Worm (Caenorhabditis elegans) whole organism, young adult: ENCODE results near the gene K09E2.3.

Experiments used
- B0261.1 ChIP-seq: sonication (generic microtip); optimal IDR thresholded peaks from 2 replicates; lab custom pipeline; 2016; ENCODE audit warnings: mild to moderate bottlenecking, missing genetic modification characterization, moderate library complexity, missing compliant biosample characterization
- D2030.7 ChIP-seq: fragments of 200-800 bp; sonication (Bioruptor generic); IDR thresholded peaks from 2 replicates; pipeline ENCODE4 v1.3.6; 2022; ENCODE audit warnings: missing genetic modification reagents, missing genetic modification characterization, missing compliant biosample characterization
- F23B12.7 ChIP-seq: sonication (generic microtip); optimal IDR thresholded peaks from 2 replicates; lab custom pipeline; 2017; ENCODE audit warnings: missing genetic modification characterization, mild to moderate bottlenecking, missing compliant biosample characterization, antibody characterized with exemption, moderate library complexity; ENCODE audit not compliant: insufficient read depth
- F37B4.10 ChIP-seq: fragments of 200-800 bp; sonication (Bioruptor generic); IDR thresholded peaks from 2 replicates; pipeline ENCODE4 v1.3.6; 2022; ENCODE audit warnings: missing genetic modification characterization, missing compliant biosample characterization
- F57C9.4 ChIP-seq: sonication (generic microtip); optimal IDR thresholded peaks from 2 replicates; lab custom pipeline; 2017; ENCODE audit warnings: mild to moderate bottlenecking, missing genetic modification characterization, missing compliant biosample characterization
- T07F8.4 ChIP-seq: sonication (generic microtip); optimal IDR thresholded peaks from 2 replicates; lab custom pipeline; 2016; ENCODE audit warnings: mild to moderate bottlenecking, missing genetic modification characterization, moderate library complexity, missing compliant biosample characterization
- Y53G8AR.9 ChIP-seq: fragments of 200-800 bp; sonication (Bioruptor generic); conservative IDR thresholded peaks from 2 replicates; pipeline ENCODE4 v1.3.6; 2022; ENCODE audit warnings: missing genetic modification reagents, missing genetic modification characterization, missing compliant biosample characterization
- Y67H2A.10 ChIP-seq: fragments of 200-800 bp; sonication (Bioruptor generic); conservative IDR thresholded peaks from 2 replicates; pipeline ENCODE4 v1.3.6; 2022; ENCODE audit warnings: missing genetic modification reagents, missing genetic modification characterization, missing compliant biosample characterization
- ama-1 ChIP-seq, 3 experiments: fragments of 150-350 bp in 1 of 3; sonication (generic microtip) in 2 of 3; optimal IDR thresholded peaks; 2 replicates each; lab custom pipeline; 2014 to 2018; ENCODE audit warnings: missing biosample characterization in 2 of 3, missing genetic modification characterization in 2 of 3, missing genetic modification reagents in 2 of 3
- aptf-2 ChIP-seq: fragments of 200-800 bp; sonication (Bioruptor generic); conservative IDR thresholded peaks from 2 replicates; pipeline ENCODE4 v1.3.6; 2022; ENCODE audit warnings: missing genetic modification reagents, missing genetic modification characterization, missing compliant biosample characterization
- athp-1 ChIP-seq: sonication (generic microtip); optimal IDR thresholded peaks from 2 replicates; lab custom pipeline; 2017; ENCODE audit warnings: mild to moderate bottlenecking, missing genetic modification characterization, missing compliant biosample characterization
- attf-3 ChIP-seq: fragments of 200-800 bp; sonication (Bioruptor generic); conservative IDR thresholded peaks from 2 replicates; pipeline ENCODE4 v1.3.6; 2022; ENCODE audit warnings: missing genetic modification reagents, missing genetic modification characterization, missing compliant biosample characterization
- attf-6 ChIP-seq: fragments of 200-800 bp; sonication (Bioruptor generic); IDR thresholded peaks from 2 replicates; pipeline ENCODE4 v1.3.6; 2022; ENCODE audit warnings: missing genetic modification reagents, missing genetic modification characterization, missing compliant biosample characterization
- bed-2 ChIP-seq: fragments of 200-800 bp; sonication (Bioruptor generic); IDR thresholded peaks from 2 replicates; pipeline ENCODE4 v1.3.6; 2022; ENCODE audit warnings: missing genetic modification reagents, missing genetic modification characterization, missing compliant biosample characterization
- ceh-27 ChIP-seq: fragments of 200-800 bp; sonication (Bioruptor generic); optimal IDR thresholded peaks from 2 replicates; lab custom pipeline; 2018; ENCODE audit warnings: mild to moderate bottlenecking, missing genetic modification characterization, moderate library complexity, missing compliant biosample characterization
- hlh-12 ChIP-seq: sonication (generic microtip); optimal IDR thresholded peaks from 2 replicates; lab custom pipeline; 2016; ENCODE audit warnings: missing genetic modification characterization, missing compliant biosample characterization
- hlh-26 ChIP-seq: fragments of 200-800 bp; sonication (Bioruptor generic); conservative IDR thresholded peaks from 2 replicates; pipeline ENCODE4 v1.3.6; 2022; ENCODE audit warnings: missing genetic modification reagents, missing genetic modification characterization, missing compliant biosample characterization
- madf-10 ChIP-seq: sonication (generic microtip); optimal IDR thresholded peaks from 2 replicates; lab custom pipeline; 2016; ENCODE audit warnings: mild to moderate bottlenecking, missing genetic modification characterization, missing compliant biosample characterization
- madf-3 ChIP-seq: fragments of 200-800 bp; sonication (Bioruptor generic); IDR thresholded peaks from 2 replicates; pipeline ENCODE4 v1.3.6; 2022; ENCODE audit warnings: missing genetic modification reagents, missing genetic modification characterization, missing compliant biosample characterization
- madf-6 ChIP-seq: fragments of 200-800 bp; sonication (Bioruptor generic); IDR thresholded peaks from 2 replicates; pipeline ENCODE4 v1.3.6; 2022; ENCODE audit warnings: missing genetic modification reagents, missing genetic modification characterization, missing compliant biosample characterization
- madf-8 ChIP-seq: fragments of 200-800 bp; sonication (Bioruptor generic); conservative IDR thresholded peaks from 2 replicates; pipeline ENCODE4 v1.3.6; 2022; ENCODE audit warnings: missing genetic modification reagents, missing genetic modification characterization, missing compliant biosample characterization
- mcd-1 ChIP-seq: fragments of 200-800 bp; sonication (Bioruptor generic); IDR thresholded peaks from 2 replicates; pipeline ENCODE4 v1.3.6; 2022; ENCODE audit warnings: missing genetic modification reagents, missing genetic modification characterization, missing compliant biosample characterization
- mes-4 ChIP-seq: sonication (generic microtip); optimal IDR thresholded peaks from 2 replicates; lab custom pipeline; 2016; ENCODE audit warnings: missing genotype, missing genetic modification characterization, missing compliant biosample characterization
- mxl-1 ChIP-seq: sonication (generic microtip); optimal IDR thresholded peaks from 2 replicates; lab custom pipeline; 2016; ENCODE audit warnings: missing genetic modification characterization, missing compliant biosample characterization
- pbrm-1 ChIP-seq: fragments of 200-800 bp; sonication (Bioruptor generic); IDR thresholded peaks from 2 replicates; pipeline ENCODE4 v1.3.6; 2022; ENCODE audit warnings: missing genetic modification reagents, missing genetic modification characterization, missing compliant biosample characterization
- rpc-1 ChIP-seq, 2 experiments: fragments of 150-350 bp in 1 of 2; sonication (generic microtip) in 1 of 2; optimal IDR thresholded peaks; 2 replicates each; lab custom pipeline; 2014 to 2018; ENCODE audit warnings: missing biosample characterization in 1 of 2, missing genetic modification characterization in 1 of 2, missing genetic modification reagents in 1 of 2, missing genotype in 1 of 2
- sea-2 ChIP-seq: fragments of 200-800 bp; sonication (Bioruptor generic); IDR thresholded peaks from 2 replicates; pipeline ENCODE4 v1.3.6; 2022; ENCODE audit warnings: missing genetic modification characterization, missing compliant biosample characterization
- snpc-1.1 ChIP-seq: sonication (generic microtip); optimal IDR thresholded peaks from 2 replicates; lab custom pipeline; 2017; ENCODE audit warnings: missing genetic modification characterization, mild to moderate bottlenecking, missing compliant biosample characterization, antibody characterized with exemption, moderate library complexity, missing genotype, missing genetic modification reagents; ENCODE audit not compliant: insufficient read depth
- snpc-3.4 ChIP-seq: sonication (generic microtip); optimal IDR thresholded peaks from 2 replicates; lab custom pipeline; 2017; ENCODE audit warnings: missing genetic modification characterization, mild to moderate bottlenecking, missing compliant biosample characterization, antibody characterized with exemption, moderate library complexity, missing genotype, missing genetic modification reagents
- snpc-4 ChIP-seq, 5 experiments: fragments of 150-350 bp in 1 of 5; sonication (generic microtip) in 4 of 5; optimal IDR thresholded peaks; 2 replicates each; lab custom pipeline; 2014 to 2018; ENCODE audit warnings: missing genetic modification characterization in 5 of 5, missing biosample characterization in 3 of 5, antibody characterized with exemption in 2 of 5, mild to moderate bottlenecking in 2 of 5, missing compliant biosample characterization in 2 of 5, missing genotype in 2 of 5, moderate library complexity in 2 of 5, missing genetic modification reagents in 1 of 5
- tbx-9 ChIP-seq: sonication (generic microtip); optimal IDR thresholded peaks from 2 replicates; lab custom pipeline; 2016; ENCODE audit warnings: borderline replicate concordance, missing genetic modification characterization, inconsistent platforms, missing compliant biosample characterization
- tlf-1 ChIP-seq: fragments of 200-800 bp; sonication (Bioruptor generic); optimal IDR thresholded peaks from 2 replicates; lab custom pipeline; 2018; ENCODE audit warnings: mild to moderate bottlenecking, missing genetic modification characterization, missing compliant biosample characterization

K09E2.3 gene

ce11 chrX:8677873-8678272, 5.0 kb downstream of the K09E2.3 start:
- TF ChIP-seq hlh-26 (GFP tag; lab: Robert Waterston, UW), result no peak
- TF ChIP-seq Y53G8AR.9 (GFP tag; lab: Robert Waterston, UW), result no peak
- TF ChIP-seq attf-6 (GFP tag; lab: Robert Waterston, UW), result no peak
- TF ChIP-seq madf-3 (GFP tag; lab: Robert Waterston, UW), result no peak
- no peak for TF ChIP-seq D2030.7 (GFP tag; lab: Robert Waterston, UW)
- no peak for TF ChIP-seq Y67H2A.10 (GFP tag; lab: Robert Waterston, UW)
- TF ChIP-seq F57C9.4 (tag; lab: Kevin White, UChicago), result no peak
- no peak for TF ChIP-seq B0261.1 (tag; lab: Kevin White, UChicago)
- TF ChIP-seq ama-1 (optimal IDR thresholded peaks at IDR 0.05; lab: Kevin White, UChicago), result no peak
- TF ChIP-seq ama-1 (GFP tag; optimal IDR thresholded peaks at IDR 0.05; lab: Kevin White, UChicago), result no peak
- no peak for TF ChIP-seq tbx-9 (tag; lab: Kevin White, UChicago)

DNA sequence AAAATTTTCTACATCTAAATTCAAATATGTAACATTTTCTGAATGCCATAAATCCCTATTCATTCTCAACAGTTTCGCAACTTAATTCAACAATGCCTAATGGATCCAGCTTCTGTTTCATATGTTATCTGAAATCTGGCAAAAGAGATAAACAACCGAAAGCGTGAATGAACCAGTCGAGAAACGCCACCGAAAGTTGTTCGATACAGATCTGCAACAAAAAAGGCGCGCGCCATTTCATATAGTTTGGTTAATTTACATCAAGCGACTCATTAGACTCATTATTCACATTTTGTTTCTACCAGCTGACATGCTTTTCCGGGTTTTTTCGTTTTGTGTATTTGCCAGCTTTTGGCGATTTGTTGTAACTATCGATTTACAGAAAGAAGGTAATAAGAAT, 8.7 kb downstream of the K09E2.3 start, which contains the start of gene K09E2.1:
Gene K09E2.1 (plus strand): TSS at position 301 of the 400 bp plus-strand sequence.
- no peak for TF ChIP-seq F23B12.7 (tag; lab: Kevin White, UChicago)
- TF ChIP-seq mxl-1 (tag; lab: Kevin White, UChicago), result no peak
- no peak for TF ChIP-seq snpc-4 (GFP tag; optimal IDR thresholded peaks at IDR 0.05; lab: Kevin White, UChicago)
- TF ChIP-seq snpc-4 (tag; optimal IDR thresholded peaks at IDR 0.05; lab: Kevin White, UChicago), result no peak

DNA sequence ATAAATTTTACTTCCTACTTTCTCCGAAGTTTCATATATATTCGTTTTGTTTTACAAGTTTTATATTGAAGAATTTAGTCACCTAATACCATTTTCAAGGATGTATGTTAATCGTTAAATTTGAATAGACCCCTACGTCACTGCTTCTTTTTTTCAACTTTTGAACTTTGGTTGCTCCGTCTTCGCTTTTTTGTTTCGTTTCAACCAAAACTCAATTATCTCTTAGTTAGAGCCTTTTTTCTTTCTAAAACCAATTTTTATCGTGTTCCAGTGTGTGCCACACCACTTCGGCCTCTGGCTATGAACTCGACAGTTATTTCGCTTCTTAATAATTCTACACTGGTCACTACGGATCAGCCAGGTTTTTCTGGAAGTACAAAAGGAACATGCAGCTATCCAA, 24.6 kb downstream of the K09E2.3 start, which contains the start of gene frpr-8:
Gene frpr-8 (plus strand): TSS at position 301 of the 400 bp plus-strand sequence.
- TF ChIP-seq attf-3 (GFP tag; lab: Robert Waterston, UW), result no peak
- no peak for TF ChIP-seq bed-2
- no peak for TF ChIP-seq mes-4 (tag; lab: Kevin White, UChicago)

DNA sequence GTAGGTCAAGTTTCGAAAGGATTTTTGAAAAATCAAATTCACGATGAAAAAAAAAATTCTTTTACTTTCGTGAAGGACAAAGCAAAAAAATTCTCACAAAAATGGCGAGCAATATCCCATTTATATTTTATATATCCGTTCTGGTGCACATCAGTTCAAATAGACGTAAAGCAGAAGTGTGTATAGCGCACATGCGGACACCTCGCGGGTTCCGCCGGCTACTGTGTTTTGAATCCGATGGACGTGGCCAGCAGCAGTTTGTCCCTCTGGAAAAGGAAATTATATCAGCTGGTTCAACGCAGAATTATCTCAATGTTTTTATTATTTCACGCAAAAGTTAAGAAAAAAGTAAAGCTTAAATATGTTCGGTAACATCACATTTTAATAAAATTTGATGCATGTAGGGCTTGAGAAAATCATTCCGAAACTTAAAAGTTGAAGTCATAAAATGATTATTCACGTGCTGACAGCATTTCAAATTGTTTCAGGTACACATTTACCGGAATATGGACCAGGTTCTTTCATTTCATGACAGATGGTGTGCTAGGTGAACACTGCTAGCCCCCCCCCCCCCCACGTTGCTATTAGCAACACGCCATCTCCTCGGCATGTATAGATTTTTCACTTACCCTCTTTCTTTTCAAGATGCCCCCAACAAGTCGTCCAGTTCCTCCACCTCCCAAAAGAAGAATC, 30.9 kb downstream of the K09E2.3 start, which contains the start of gene jbts-14:
Gene jbts-14 (plus strand): TSS at position 643 of the 693 bp plus-strand sequence.
- no peak for TF ChIP-seq madf-10 (tag; lab: Kevin White, UChicago)
- peak; percentile 63 for TF ChIP-seq snpc-4 (GFP tag; optimal IDR thresholded peaks at IDR 0.05; lab: Kevin White, UChicago)
- peak in 2 of 4 experiments; percentile 80 to 90 for TF ChIP-seq snpc-4 (tag; optimal IDR thresholded peaks at IDR 0.05; lab: Kevin White, UChicago)
- TF ChIP-seq pbrm-1 (GFP tag; lab: Robert Waterston, UW), result no peak
- TF ChIP-seq snpc-3.4 (tag; lab: Kevin White, UChicago), result peak; percentile 30
- no peak for TF ChIP-seq rpc-1 (optimal IDR thresholded peaks at IDR 0.05; lab: Kevin White, UChicago)
- no peak for TF ChIP-seq rpc-1 (tag; optimal IDR thresholded peaks at IDR 0.05; lab: Kevin White, UChicago)
- TF ChIP-seq snpc-1.1, result peak; percentile 86
- TF ChIP-seq aptf-2 (GFP tag; lab: Robert Waterston, UW), result no peak

DNA sequence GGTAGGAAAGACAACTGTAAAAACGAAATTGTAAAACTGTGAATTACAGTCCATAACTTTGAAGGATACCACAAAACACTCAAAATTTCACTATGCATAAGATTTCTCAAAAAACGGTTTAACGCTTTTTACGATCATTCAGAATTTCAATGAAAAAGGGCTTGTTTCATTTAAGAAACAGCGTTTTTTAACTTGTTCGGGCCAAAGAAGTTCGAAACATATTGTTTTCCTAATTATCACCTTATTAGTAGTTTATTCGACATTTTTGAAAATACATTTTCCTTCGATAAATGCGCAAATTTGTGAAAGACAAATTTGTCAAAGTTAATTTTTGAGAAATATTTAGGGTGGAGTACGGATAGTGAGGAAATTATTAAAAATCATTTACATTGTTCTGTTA, 31.9 kb downstream of the K09E2.3 start:
- TF ChIP-seq aptf-2 (GFP tag; lab: Robert Waterston, UW), result no peak
- no peak for TF ChIP-seq snpc-1.1
- no peak for TF ChIP-seq tlf-1 (GFP tag; lab: Kevin White, UChicago)
- no peak for TF ChIP-seq athp-1 (tag; lab: Kevin White, UChicago)
- TF ChIP-seq hlh-12, result no peak
- TF ChIP-seq, all 124 proteins: peak for 0

ce11 chrX:8708053-8708452, 35.2 kb downstream of the K09E2.3 start, which contains the start of gene F53A9.3:
Gene F53A9.3, plus strand, starts transcription at chrX:8708353.
- no peak for TF ChIP-seq bed-2
- TF ChIP-seq madf-6 (GFP tag; lab: Robert Waterston, UW), result no peak
- no peak for TF ChIP-seq sea-2
- no peak for TF ChIP-seq snpc-1.1
- TF ChIP-seq ceh-27 (GFP tag; lab: Kevin White, UChicago), result no peak
- TF ChIP-seq Y67H2A.10 (GFP tag; lab: Robert Waterston, UW), result no peak
- TF ChIP-seq madf-8 (GFP tag; lab: Robert Waterston, UW), result no peak
- no peak for TF ChIP-seq mcd-1 (GFP tag; lab: Robert Waterston, UW)
- no peak for TF ChIP-seq tbx-9 (tag; lab: Kevin White, UChicago)
- TF ChIP-seq T07F8.4 (tag; lab: Kevin White, UChicago), result no peak
- no peak for TF ChIP-seq F37B4.10 (GFP tag; lab: Robert Waterston, UW)
- no peak for TF ChIP-seq madf-3 (GFP tag; lab: Robert Waterston, UW)
